Fruit fly (Drosophila melanogaster): ENCODE results near the gene ocn.

Gene ocn

DNA sequence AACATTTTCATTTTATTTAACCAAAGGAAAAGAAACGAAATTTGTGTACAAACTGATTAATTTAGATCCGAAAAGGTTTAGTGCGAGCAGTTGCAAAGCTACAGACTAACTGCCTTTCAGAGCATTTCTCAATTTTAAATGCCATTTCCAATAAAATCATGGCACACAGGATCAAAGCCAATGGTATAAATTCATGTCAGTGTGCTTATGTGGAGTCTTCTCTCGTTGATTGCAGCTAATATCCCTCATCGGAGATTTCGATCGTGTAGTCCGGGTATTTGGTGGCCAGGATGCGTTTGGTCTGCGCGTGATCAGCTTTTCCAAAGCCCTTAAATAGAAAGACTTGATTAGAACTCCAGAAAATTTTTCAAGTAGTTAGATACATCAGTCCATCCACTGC, 1.1 kb upstream of the ocn start, which contains the start of gene janB:
TSS of gene janB (minus strand) at position 101 of the 400 bp plus-strand sequence.
- TF ChIP-seq CG8478 (optimal IDR thresholded peaks at IDR 0.05) (no peak), EcR (GFP tag; optimal IDR thresholded peaks at IDR 0.05) (no peak), pan (optimal IDR thresholded peaks at IDR 0.05) (no peak), Dll (optimal IDR thresholded peaks at IDR 0.05) (no peak), usp (GFP tag; optimal IDR thresholded peaks at IDR 0.05) (no peak)

DNA sequence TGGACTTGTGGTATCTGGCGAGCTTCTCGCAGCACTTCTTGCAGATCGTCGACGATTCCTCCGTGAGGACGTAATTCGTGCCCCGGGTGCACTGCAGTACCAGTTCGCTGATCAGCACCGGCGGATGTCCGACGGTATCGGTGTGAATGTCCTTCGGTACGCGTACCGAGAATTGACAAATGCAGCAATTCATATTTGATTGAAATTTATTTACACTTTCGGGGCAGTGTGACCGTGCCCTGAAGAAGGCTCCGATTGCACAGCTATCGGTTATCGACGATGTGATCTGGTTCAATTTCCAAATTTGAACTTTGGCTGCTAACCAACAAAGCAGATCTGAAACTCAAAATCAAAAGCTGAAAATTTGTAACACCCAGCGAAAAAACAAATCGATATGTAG, 921 bp downstream of the ocn start, which contains the start of gene ZIPIC:
TSS of gene ZIPIC (minus strand) at position 262 of the 400 bp plus-strand sequence.
- TF ChIP-seq usp (GFP tag; optimal IDR thresholded peaks at IDR 0.05) (no peak), EcR (GFP tag; optimal IDR thresholded peaks at IDR 0.05) (no peak), Dll (optimal IDR thresholded peaks at IDR 0.05) (no peak), psq (optimal IDR thresholded peaks at IDR 0.05) (no peak), pan (optimal IDR thresholded peaks at IDR 0.05) (no peak), CG8478 (optimal IDR thresholded peaks at IDR 0.05) (no peak)

DNA sequence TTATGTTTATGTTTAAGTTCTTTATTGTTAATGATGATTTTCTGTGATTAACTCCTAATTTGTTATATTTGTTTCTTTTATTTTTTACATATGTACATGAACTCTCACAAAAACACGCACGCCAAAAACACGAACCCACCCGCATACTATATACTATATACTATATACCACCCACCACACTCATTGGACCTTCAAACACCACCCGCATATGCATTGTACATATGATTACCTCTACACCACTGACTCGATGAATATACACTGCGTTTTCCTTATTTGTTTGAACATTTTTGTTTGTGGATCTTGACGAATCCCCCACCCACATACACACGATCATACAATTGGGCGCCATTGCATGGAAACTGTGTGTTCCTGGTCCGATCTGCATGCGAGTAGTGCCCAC, 5.2 kb downstream of the ocn start:
- TF ChIP-seq Dll (optimal IDR thresholded peaks at IDR 0.05) (no peak), pan (optimal IDR thresholded peaks at IDR 0.05) (no peak), psq (optimal IDR thresholded peaks at IDR 0.05) (no peak), CG8478 (optimal IDR thresholded peaks at IDR 0.05) (no peak), usp (GFP tag; optimal IDR thresholded peaks at IDR 0.05) (no peak), EcR (GFP tag; optimal IDR thresholded peaks at IDR 0.05) (no peak)

DNA sequence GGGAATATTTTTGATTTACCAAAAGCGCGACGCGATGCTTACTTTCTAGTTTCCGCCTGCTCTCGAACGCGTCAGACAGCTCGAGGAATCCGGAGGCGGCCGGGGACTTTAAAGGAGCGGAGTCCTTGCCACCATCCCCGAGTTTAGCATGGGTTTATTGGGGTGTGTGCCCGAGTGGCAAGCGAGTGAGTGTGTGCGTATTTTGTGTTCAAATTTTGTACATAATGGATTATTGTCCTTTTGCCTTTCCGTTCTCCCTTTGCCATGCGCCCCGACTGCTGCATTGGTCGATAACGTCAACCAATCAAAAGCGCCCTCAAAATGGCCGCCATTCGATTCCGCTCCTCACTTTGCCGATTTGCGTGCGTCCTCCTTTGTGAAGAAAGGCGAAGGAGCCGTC, 7.5 kb downstream of the ocn start:
- TF ChIP-seq psq (optimal IDR thresholded peaks at IDR 0.05) (no peak), usp (GFP tag; optimal IDR thresholded peaks at IDR 0.05) (no peak), CG8478 (optimal IDR thresholded peaks at IDR 0.05) (no peak), Dll (optimal IDR thresholded peaks at IDR 0.05) (no peak), pan (optimal IDR thresholded peaks at IDR 0.05) (no peak), EcR (GFP tag; optimal IDR thresholded peaks at IDR 0.05) (no peak)

DNA sequence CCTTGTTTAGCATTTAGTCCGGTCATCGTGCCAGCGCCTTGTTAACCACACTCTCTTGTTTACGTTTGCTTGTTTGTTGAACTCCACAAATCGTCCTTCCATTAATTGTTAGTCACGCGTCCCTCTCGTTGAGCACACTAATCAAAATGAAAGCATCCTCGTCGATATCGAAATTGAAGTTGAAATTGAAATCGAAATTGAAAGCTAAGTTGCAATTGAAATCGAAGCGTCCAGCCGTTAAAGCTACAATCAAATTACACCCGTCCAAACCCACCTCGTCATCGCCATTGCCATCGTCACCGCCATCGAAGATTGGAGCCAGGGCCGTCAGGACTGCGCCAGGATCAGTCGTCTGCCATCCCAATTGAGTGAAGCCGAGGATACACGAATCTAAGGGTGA, 14.1 kb downstream of the ocn start:
- no peak for TF ChIP-seq usp (GFP tag; optimal IDR thresholded peaks at IDR 0.05)
- TF ChIP-seq psq (optimal IDR thresholded peaks at IDR 0.05) = no peak
- no peak for TF ChIP-seq Dll (optimal IDR thresholded peaks at IDR 0.05)
- no peak for TF ChIP-seq CG8478 (optimal IDR thresholded peaks at IDR 0.05)
- TF ChIP-seq pan (optimal IDR thresholded peaks at IDR 0.05) = no peak
- no peak for TF ChIP-seq EcR (GFP tag; optimal IDR thresholded peaks at IDR 0.05)

DNA sequence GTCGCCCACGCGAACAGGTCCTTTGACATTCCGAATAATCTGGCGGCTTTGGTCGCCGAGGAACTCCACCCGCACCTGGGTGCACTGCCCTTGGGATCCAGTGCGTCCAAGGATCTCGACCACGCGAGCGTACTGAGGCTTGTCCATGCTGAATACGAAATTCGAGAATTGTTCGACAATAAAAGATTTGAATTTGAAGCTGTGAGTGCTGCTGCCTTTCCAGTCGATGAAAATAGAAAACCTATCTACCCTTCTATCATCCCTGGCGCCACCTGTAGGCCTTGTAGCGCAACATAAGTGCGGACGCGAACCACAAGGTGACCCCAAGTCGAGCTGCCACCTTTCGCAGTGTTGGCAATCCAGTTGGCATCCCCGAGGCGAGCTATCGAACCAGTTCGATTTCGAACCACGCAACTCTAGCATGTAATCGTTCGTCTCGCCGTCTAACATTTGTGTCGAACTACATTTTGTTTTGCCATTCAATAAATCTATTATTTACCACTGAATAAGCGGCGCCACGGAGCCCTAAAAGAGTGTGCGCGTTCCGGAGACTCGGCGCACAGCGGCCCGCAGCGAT, 15.0 kb downstream of the ocn start, which contains the start of the genes RpS28a and Axn:
TSS of gene RpS28a (minus strand) at position 197 of the 577 bp plus-strand sequence.
TSS of gene Axn (plus strand) at position 391 of the 577 bp plus-strand sequence.
- no peak for TF ChIP-seq pan (optimal IDR thresholded peaks at IDR 0.05)
- TF ChIP-seq Dll (optimal IDR thresholded peaks at IDR 0.05) = no peak
- no peak for TF ChIP-seq usp (GFP tag; optimal IDR thresholded peaks at IDR 0.05)
- no peak for TF ChIP-seq CG8478 (optimal IDR thresholded peaks at IDR 0.05)
- no peak for TF ChIP-seq psq (optimal IDR thresholded peaks at IDR 0.05)
- no peak for TF ChIP-seq EcR (GFP tag; optimal IDR thresholded peaks at IDR 0.05)

DNA sequence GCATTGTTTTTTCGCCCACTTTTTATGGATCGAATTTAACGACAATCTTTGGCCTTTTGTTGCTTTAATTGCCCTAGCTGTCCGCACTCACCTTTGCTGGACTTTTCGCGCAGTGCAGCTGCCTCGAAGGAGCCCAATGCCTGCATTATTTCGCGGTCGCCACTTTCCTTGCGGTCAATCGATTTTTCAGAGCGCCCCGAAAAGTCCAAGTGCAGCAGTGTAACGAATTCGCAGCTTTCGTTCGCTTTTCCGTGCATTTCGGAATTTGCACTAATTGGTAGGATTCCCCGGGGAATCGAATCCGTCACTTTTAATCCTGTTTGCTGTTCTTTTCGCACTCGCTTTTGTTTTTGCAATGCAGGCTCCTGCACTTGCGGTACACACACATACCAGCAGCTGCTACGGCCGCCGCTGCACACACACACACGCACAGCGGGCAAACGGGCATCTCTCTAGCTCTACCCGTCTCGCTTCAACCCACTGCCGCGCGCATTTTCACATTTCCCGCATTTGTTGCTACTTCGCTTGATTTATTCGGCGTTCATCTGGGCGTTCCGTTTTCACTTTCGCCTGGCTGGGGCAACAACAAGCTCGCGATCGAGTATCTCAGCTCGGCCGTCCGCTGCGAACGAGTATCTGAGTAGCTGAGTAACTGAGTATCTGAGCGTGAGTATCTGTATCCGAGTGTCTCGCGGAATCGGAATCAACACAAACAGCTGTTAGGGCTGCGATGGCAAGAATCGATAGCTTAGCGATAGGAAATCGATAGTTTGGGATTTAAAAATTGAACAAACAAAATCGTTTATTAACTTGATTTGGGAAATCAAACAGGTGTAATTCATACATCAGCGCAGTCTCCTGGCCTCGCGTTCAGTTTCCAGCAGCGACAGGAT, 15.7 kb downstream of the ocn start, which contains the start of gene Mgat2:
TSS of gene Mgat2 (minus strand) at position 663 of the 893 bp plus-strand sequence.
- TF ChIP-seq pan (optimal IDR thresholded peaks at IDR 0.05) = no peak
- TF ChIP-seq Dll (optimal IDR thresholded peaks at IDR 0.05) = no peak
- TF ChIP-seq usp (GFP tag; optimal IDR thresholded peaks at IDR 0.05) = no peak
- no peak for TF ChIP-seq EcR (GFP tag; optimal IDR thresholded peaks at IDR 0.05)
- no peak for TF ChIP-seq psq (optimal IDR thresholded peaks at IDR 0.05)
- no peak for TF ChIP-seq CG8478 (optimal IDR thresholded peaks at IDR 0.05)

DNA sequence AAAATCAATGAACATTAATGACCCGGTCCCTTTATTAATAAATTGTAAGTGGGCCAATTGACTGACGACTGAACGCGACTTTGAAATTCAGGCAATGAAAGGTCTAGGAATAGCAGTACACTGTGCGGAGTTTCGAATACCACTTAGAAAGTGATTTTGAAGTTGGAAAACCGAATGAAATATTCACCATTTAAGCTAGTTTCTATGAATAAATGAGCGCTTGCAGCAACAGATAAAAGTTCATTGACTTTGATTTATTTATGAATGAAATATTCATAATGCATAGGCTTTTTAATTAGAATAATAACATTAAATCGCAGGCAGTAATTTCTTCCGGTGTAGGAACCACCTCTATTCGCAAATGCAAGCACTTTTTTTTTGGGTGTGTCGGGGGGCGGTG, 16.5 kb downstream of the ocn start:
- TF ChIP-seq Dll (optimal IDR thresholded peaks at IDR 0.05) (no peak), CG8478 (optimal IDR thresholded peaks at IDR 0.05) (no peak), EcR (GFP tag; optimal IDR thresholded peaks at IDR 0.05) (no peak), psq (optimal IDR thresholded peaks at IDR 0.05) (no peak), pan (optimal IDR thresholded peaks at IDR 0.05) (no peak), usp (GFP tag; optimal IDR thresholded peaks at IDR 0.05) (no peak)

DNA sequence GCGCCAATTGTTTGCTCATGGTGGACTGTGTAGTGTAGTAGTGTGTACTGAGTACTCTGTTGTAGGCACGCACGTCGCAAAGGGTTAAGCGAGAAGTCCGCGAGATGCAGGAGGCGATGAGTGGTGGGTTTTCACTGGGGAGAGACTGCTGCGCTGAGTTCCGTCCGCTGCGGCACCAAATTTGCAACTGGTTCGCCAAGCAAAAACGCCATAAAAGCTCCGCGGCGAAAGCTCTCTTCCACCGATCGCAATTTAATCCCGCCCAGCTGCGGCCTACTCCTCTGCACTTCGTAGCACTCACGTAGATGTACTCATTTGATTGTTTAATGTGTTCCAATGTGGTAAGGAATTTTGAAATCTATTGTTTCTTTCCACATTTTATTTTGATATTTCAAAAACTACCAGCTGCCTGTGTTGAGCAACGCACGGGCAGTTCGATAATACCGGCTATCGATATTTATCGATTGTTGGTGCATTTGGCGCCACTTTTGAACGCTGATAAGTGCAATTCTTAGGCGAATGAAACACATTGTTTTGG, 22.5 kb downstream of the ocn start, which contains the start of gene CG7920:
TSS of gene CG7920 (minus strand) at position 308 of the 538 bp plus-strand sequence.
- no peak for TF ChIP-seq usp (GFP tag; optimal IDR thresholded peaks at IDR 0.05)
- TF ChIP-seq Dll (optimal IDR thresholded peaks at IDR 0.05) = no peak
- TF ChIP-seq CG8478 (optimal IDR thresholded peaks at IDR 0.05) = no peak
- no peak for TF ChIP-seq pan (optimal IDR thresholded peaks at IDR 0.05)
- no peak for TF ChIP-seq EcR (GFP tag; optimal IDR thresholded peaks at IDR 0.05)
- TF ChIP-seq psq (optimal IDR thresholded peaks at IDR 0.05) = no peak

DNA sequence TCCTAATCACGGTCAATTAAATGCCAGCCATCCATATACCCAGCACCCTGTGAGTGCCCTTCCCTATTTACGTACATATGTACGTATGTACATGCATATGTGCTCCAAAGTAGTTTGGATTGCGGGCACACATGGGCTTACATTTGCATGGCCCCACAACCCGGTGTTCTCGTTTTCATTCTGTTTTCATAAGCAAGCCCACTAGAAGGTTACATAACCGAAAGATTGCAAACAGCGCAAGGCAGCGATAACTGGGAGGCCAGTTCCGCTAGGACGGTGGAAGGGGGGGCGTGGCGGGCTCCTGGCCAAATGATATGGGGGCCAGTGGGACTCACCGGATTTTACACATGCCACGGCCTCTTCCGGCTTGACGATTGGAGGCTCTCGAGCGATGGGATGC, 23.1 kb downstream of the ocn start:
- TF ChIP-seq psq (optimal IDR thresholded peaks at IDR 0.05) = no peak
- no peak for TF ChIP-seq pan (optimal IDR thresholded peaks at IDR 0.05)
- no peak for TF ChIP-seq EcR (GFP tag; optimal IDR thresholded peaks at IDR 0.05)
- TF ChIP-seq CG8478 (optimal IDR thresholded peaks at IDR 0.05) = no peak
- no peak for TF ChIP-seq Dll (optimal IDR thresholded peaks at IDR 0.05)
- TF ChIP-seq usp (GFP tag; optimal IDR thresholded peaks at IDR 0.05) = no peak

DNA sequence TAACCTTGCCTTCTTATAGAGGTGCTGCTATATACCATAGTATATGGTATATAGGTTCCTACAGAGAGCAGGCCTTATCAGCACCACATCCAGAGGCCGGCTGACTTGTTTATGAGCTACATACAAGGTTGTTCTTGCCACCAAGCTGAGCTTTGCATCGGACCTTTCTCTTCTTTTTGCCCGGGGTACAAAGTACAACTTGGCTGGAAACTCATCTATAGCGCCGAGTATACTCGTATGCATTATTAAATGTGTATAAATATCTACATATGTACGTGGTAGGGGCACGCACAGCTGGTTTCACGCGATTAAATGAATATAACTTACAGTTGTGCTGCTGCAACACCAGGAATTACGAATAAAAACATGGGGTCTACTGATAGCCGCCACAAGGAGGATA, 23.6 kb downstream of the ocn start:
- no peak for TF ChIP-seq CG8478 (optimal IDR thresholded peaks at IDR 0.05)
- no peak for TF ChIP-seq usp (GFP tag; optimal IDR thresholded peaks at IDR 0.05)
- no peak for TF ChIP-seq Dll (optimal IDR thresholded peaks at IDR 0.05)
- no peak for TF ChIP-seq EcR (GFP tag; optimal IDR thresholded peaks at IDR 0.05)
- TF ChIP-seq pan (optimal IDR thresholded peaks at IDR 0.05) = no peak
- no peak for TF ChIP-seq psq (optimal IDR thresholded peaks at IDR 0.05)
